Worm (Caenorhabditis elegans): ENCODE data around the gene F52E4.5.

- TF ChIP-seq ama-1 (optimal IDR thresholded peaks at IDR 0.05) = no peak
- no peak for TF ChIP-seq pax-1 (tag; optimal IDR thresholded peaks at IDR 0.05)
- no peak for TF ChIP-seq sox-4 (tag; optimal IDR thresholded peaks at IDR 0.05)
- no peak for TF ChIP-seq elt-2 (tag; optimal IDR thresholded peaks at IDR 0.05)
- TF ChIP-seq F13H6.1 (tag; optimal IDR thresholded peaks at IDR 0.05) = no peak
- TF ChIP-seq ets-4 (tag; optimal IDR thresholded peaks at IDR 0.05) = no peak
These were observed 39.9 kb downstream of the F52E4.5 start for ce11 chrX:3047224-3047623.
